Worm (Caenorhabditis elegans): ENCODE results near the gene B0280.17.

ce11 chrIII:7103940-7104440 is 31.9 kb downstream of the B0280.17 start, which contains the start of gene cpg-2:
- no peak for TF ChIP-seq nhr-232 (tag; optimal IDR thresholded peaks at IDR 0.05)
- TF ChIP-seq ceh-6 (GFP tag; optimal IDR thresholded peaks at IDR 0.05), result no peak
- TF ChIP-seq elt-2 (tag; optimal IDR thresholded peaks at IDR 0.05), result no peak
